Fruit fly (Drosophila melanogaster): ENCODE results near the gene CG33493.

The CG33493 gene

DNA sequence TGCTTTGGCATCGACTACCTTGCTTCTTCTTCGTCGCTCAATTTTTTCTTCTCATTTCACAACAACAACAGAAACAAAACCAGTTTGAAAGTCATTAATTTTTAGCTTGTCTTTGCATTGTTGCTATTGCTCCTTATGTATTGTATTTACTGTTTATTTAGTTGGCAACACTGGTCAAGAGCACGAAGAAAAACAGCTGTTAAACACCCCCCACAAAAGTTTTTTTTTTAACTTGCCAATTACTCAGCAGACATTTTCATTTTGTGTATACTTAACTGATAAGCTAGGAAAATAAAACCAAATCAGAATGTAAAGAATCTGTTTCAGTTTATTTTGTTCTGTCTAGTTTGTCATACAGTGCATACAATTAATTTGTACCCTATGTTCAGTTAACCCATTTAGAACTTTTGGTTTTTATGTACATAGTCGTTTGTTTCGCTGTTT lies 13.2 kb downstream of the CG33493 start (continued):
- TF ChIP-seq CG17385 (GFP tag; optimal IDR thresholded peaks at IDR 0.05) (peak; percentile 61), Mrtf (GFP tag; IDR thresholded peaks at IDR 0.05) (no peak), gce (GFP tag; IDR thresholded peaks at IDR 0.05) (no peak), CG5180 (GFP tag; optimal IDR thresholded peaks at IDR 0.05) (peak; percentile 22), CG10147 (GFP tag; optimal IDR thresholded peaks at IDR 0.05) (no peak), Dref (GFP tag; IDR thresholded peaks at IDR 0.05) (no peak), CG6854 (GFP tag; optimal IDR thresholded peaks at IDR 0.05) (no peak), fd64A (GFP tag; optimal IDR thresholded peaks at IDR 0.05) (no peak), CG1602 (GFP tag; optimal IDR thresholded peaks at IDR 0.05) (no peak), Dbx (GFP tag; IDR thresholded peaks at IDR 0.05) (no peak), NK7.1 (GFP tag; optimal IDR thresholded peaks at IDR 0.05) (no peak), CG30020 (tag; optimal IDR thresholded peaks at IDR 0.05) (no peak), jumu (GFP tag; optimal IDR thresholded peaks at IDR 0.05) (no peak), Sox102F (GFP tag; optimal IDR thresholded peaks at IDR 0.05) (peak; percentile 49), tio (GFP tag; optimal IDR thresholded peaks at IDR 0.05) (no peak), oc (tag; optimal IDR thresholded peaks at IDR 0.05) (peak; percentile 25), pb (GFP tag; optimal IDR thresholded peaks at IDR 0.05) (no peak), jigr1 (GFP tag; IDR thresholded peaks at IDR 0.05) (no peak), CG15479 (GFP tag; optimal IDR thresholded peaks at IDR 0.05) (no peak), lilli (GFP tag; optimal IDR thresholded peaks at IDR 0.05) (peak; percentile 24), hbn (GFP tag; IDR thresholded peaks at IDR 0.05; ENCODE audit: partially characterized antibody) (no peak), Adf1 (GFP tag; IDR thresholded peaks at IDR 0.05) (no peak), H2.0 (GFP tag; IDR thresholded peaks at IDR 0.05) (no peak), mirr (GFP tag; optimal IDR thresholded peaks at IDR 0.05) (no peak), klu (GFP tag; IDR thresholded peaks at IDR 0.05) (no peak), CG13894 (tag; optimal IDR thresholded peaks at IDR 0.05) (no peak), pum (GFP tag; optimal IDR thresholded peaks at IDR 0.05) (no peak), amos (GFP tag; IDR thresholded peaks at IDR 0.05; ENCODE audit: partially characterized antibody) (no peak), Chrac-16 (GFP tag; optimal IDR thresholded peaks at IDR 0.05) (no peak), CG10543 (GFP tag; optimal IDR thresholded peaks at IDR 0.05) (peak; percentile 62), yki (optimal IDR thresholded peaks at IDR 0.05) (no peak), CG7372 (GFP tag; IDR thresholded peaks at IDR 0.05) (no peak), chif (GFP tag; optimal IDR thresholded peaks at IDR 0.05) (peak in 1 of 2 experiments; percentile 51), NFAT (GFP tag; IDR thresholded peaks at IDR 0.05) (no peak), sug (tag; optimal IDR thresholded peaks at IDR 0.05) (peak; percentile 59), gcm (GFP tag; optimal IDR thresholded peaks at IDR 0.05) (no peak), D19B (GFP tag; optimal IDR thresholded peaks at IDR 0.05) (no peak), disco-r (GFP tag; optimal IDR thresholded peaks at IDR 0.05) (no peak), CG6254 (GFP tag; optimal IDR thresholded peaks at IDR 0.05) (no peak), CG12236 (GFP tag; optimal IDR thresholded peaks at IDR 0.05) (no peak), CG17359 (tag; optimal IDR thresholded peaks at IDR 0.05) (peak; percentile 21), CG2712 (tag; optimal IDR thresholded peaks at IDR 0.05) (no peak), sens-2 (GFP tag; IDR thresholded peaks at IDR 0.05) (no peak), CG32772 (GFP tag; IDR thresholded peaks at IDR 0.05) (no peak), CG6765 (GFP tag; optimal IDR thresholded peaks at IDR 0.05) (peak; percentile 66), Dfd (GFP tag; optimal IDR thresholded peaks at IDR 0.05) (no peak), CG1233 (GFP tag; optimal IDR thresholded peaks at IDR 0.05) (no peak), Gug (GFP tag; IDR thresholded peaks at IDR 0.05) (no peak), CG5245 (GFP tag; optimal IDR thresholded peaks at IDR 0.05) (no peak), CG6175 (GFP tag; IDR thresholded peaks at IDR 0.05) (no peak), corto (GFP tag; optimal IDR thresholded peaks at IDR 0.05) (no peak), Elba2 (GFP tag; optimal IDR thresholded peaks at IDR 0.05) (no peak), Meics (GFP tag; optimal IDR thresholded peaks at IDR 0.05) (peak; percentile 8)

All from whole organism, embryonic.